Fruit fly (Drosophila melanogaster) whole organism, prepupa: Measurements from ENCODE around the gene Grx1.
A peak's percentile ranks its signal among the peaks of the same experiment; 100 is the strongest.

Source experiments
- Blimp-1 ChIP-seq: fragments of 200-800 bp; sonication (Bioruptor generic); optimal IDR thresholded peaks from 3 replicates; lab custom pipeline; 2017; ENCODE audit warnings: missing biosample characterization, missing genetic modification characterization, mild to moderate bottlenecking, moderate library complexity, missing genetic modification reagents
- CG10631 ChIP-seq: fragments of 200-800 bp; sonication (Bioruptor generic); optimal IDR thresholded peaks from 2 replicates; lab custom pipeline; 2016; ENCODE audit warnings: missing biosample characterization, missing genetic modification characterization
- CG10669 ChIP-seq: fragments of 200-800 bp; sonication (Bioruptor generic); optimal IDR thresholded peaks from 3 replicates; lab custom pipeline; 2018; ENCODE audit warnings: missing biosample characterization, mild to moderate bottlenecking, missing genetic modification characterization, moderate library complexity
- CG11762 ChIP-seq: fragments of 200-800 bp; sonication (Bioruptor generic); optimal IDR thresholded peaks from 3 replicates; lab custom pipeline; 2016; ENCODE audit warnings: missing biosample characterization, missing genetic modification characterization; ENCODE audit not compliant: insufficient read depth
- CG11902 ChIP-seq: fragments of 200-800 bp; sonication (Bioruptor generic); optimal IDR thresholded peaks from 3 replicates; lab custom pipeline; 2016; ENCODE audit warnings: missing biosample characterization, missing genetic modification characterization
- CG15336 ChIP-seq: fragments of 200-800 bp; sonication (Bioruptor generic); IDR thresholded peaks from 2 replicates; pipeline ENCODE4 v1.3.6; 2022; ENCODE audit warnings: missing biosample characterization, missing genetic modification characterization
- CG31627 ChIP-seq: fragments of 200-800 bp; sonication (Bioruptor generic); optimal IDR thresholded peaks from 3 replicates; lab custom pipeline; 2016; ENCODE audit warnings: missing biosample characterization, missing genetic modification characterization
- CG32006 ChIP-seq: fragments of 200-800 bp; sonication (Bioruptor generic); optimal IDR thresholded peaks from 3 replicates; lab custom pipeline; 2017; ENCODE audit warnings: missing biosample characterization, mild to moderate bottlenecking, missing genetic modification characterization
- CG34406 ChIP-seq: fragments of 200-800 bp; sonication (Bioruptor generic); optimal IDR thresholded peaks from 3 replicates; lab custom pipeline; 2016; ENCODE audit warnings: missing biosample characterization, missing genetic modification characterization
- CG4318 ChIP-seq: fragments of 200-800 bp; sonication (Bioruptor generic); optimal IDR thresholded peaks from 3 replicates; lab custom pipeline; 2017; ENCODE audit warnings: missing biosample characterization, mild to moderate bottlenecking, missing genetic modification characterization
- CG6163 ChIP-seq: fragments of 200-800 bp; sonication (Bioruptor generic); IDR thresholded peaks from 3 replicates; pipeline ENCODE4 v1.3.6; 2022; ENCODE audit warnings: missing biosample characterization, missing genetic modification characterization
- CG6792 ChIP-seq: fragments of 200-800 bp; sonication (Bioruptor generic); optimal IDR thresholded peaks from 3 replicates; lab custom pipeline; 2016; ENCODE audit warnings: missing biosample characterization, missing genetic modification characterization
- CG8119 ChIP-seq: fragments of 200-800 bp; sonication (Bioruptor generic); IDR thresholded peaks from 3 replicates; pipeline ENCODE4 v1.3.6; 2022; ENCODE audit warnings: missing biosample characterization, missing genetic modification characterization
- CG8319 ChIP-seq: fragments of 200-800 bp; sonication (Bioruptor generic); optimal IDR thresholded peaks from 3 replicates; lab custom pipeline; 2016; ENCODE audit warnings: missing biosample characterization, missing genetic modification characterization
- Eip75B ChIP-seq: fragments of 200-800 bp; sonication (Bioruptor generic); optimal IDR thresholded peaks from 3 replicates; lab custom pipeline; 2016; ENCODE audit warnings: missing biosample characterization, missing genetic modification characterization
- Eip78C ChIP-seq: fragments of 200-800 bp; sonication (Bioruptor generic); peaks from one replicate; lab custom pipeline; 2016; ENCODE audit warnings: missing biosample characterization, missing genetic modification characterization
- Eip93F ChIP-seq: fragments of 200-800 bp; sonication (Bioruptor generic); optimal IDR thresholded peaks from 2 replicates; lab custom pipeline; 2016; ENCODE audit warnings: missing biosample characterization, mild to moderate bottlenecking, missing genetic modification characterization
- Ets21C ChIP-seq: fragments of 200-800 bp; sonication (Bioruptor generic); optimal IDR thresholded peaks from 3 replicates; lab custom pipeline; 2016; ENCODE audit warnings: missing biosample characterization, missing genetic modification characterization
- Ets96B ChIP-seq: fragments of 200-800 bp; optimal IDR thresholded peaks from 2 replicates; lab custom pipeline; 2019; ENCODE audit warnings: missing biosample characterization, mild to moderate bottlenecking, missing genetic modification characterization, moderate library complexity
- Hr38 ChIP-seq: sonication (Bioruptor generic); optimal IDR thresholded peaks from 2 replicates; lab custom pipeline; 2016; ENCODE audit warnings: missing biosample characterization, missing genetic modification characterization
- Hr39 ChIP-seq: fragments of 200-800 bp; sonication (Bioruptor generic); optimal IDR thresholded peaks from 2 replicates; lab custom pipeline; 2016; ENCODE audit warnings: missing biosample characterization, missing genetic modification characterization
- Hr4 ChIP-seq: fragments of 200-800 bp; sonication (Bioruptor generic); optimal IDR thresholded peaks from 3 replicates; lab custom pipeline; 2016; ENCODE audit warnings: missing biosample characterization, missing genetic modification characterization
- Met ChIP-seq: fragments of 200-800 bp; sonication (Bioruptor generic); optimal IDR thresholded peaks from 3 replicates; lab custom pipeline; 2016; ENCODE audit warnings: missing biosample characterization, missing genetic modification characterization
- Smox ChIP-seq: fragments of 200-800 bp; sonication (Bioruptor generic); optimal IDR thresholded peaks from 3 replicates; lab custom pipeline; 2016; ENCODE audit warnings: missing biosample characterization, missing genetic modification characterization
- Sox102F ChIP-seq: fragments of 200-800 bp; sonication (Bioruptor generic); optimal IDR thresholded peaks from 2 replicates; lab custom pipeline; 2016; ENCODE audit warnings: missing biosample characterization, mild to moderate bottlenecking, missing genetic modification characterization
- Sox14 ChIP-seq: fragments of 200-800 bp; sonication (Bioruptor generic); optimal IDR thresholded peaks from 3 replicates; lab custom pipeline; 2016; ENCODE audit warnings: missing biosample characterization, missing genetic modification characterization
- Sox15 ChIP-seq: fragments of 200-800 bp; sonication (Bioruptor generic); optimal IDR thresholded peaks from 3 replicates; lab custom pipeline; 2016; ENCODE audit warnings: missing biosample characterization, missing genetic modification characterization
- achi ChIP-seq: fragments of 200-800 bp; sonication (Bioruptor generic); optimal IDR thresholded peaks from 3 replicates; lab custom pipeline; 2016; ENCODE audit warnings: missing biosample characterization, missing genetic modification characterization
- acj6 ChIP-seq: fragments of 200-800 bp; sonication (Bioruptor generic); optimal IDR thresholded peaks from 3 replicates; lab custom pipeline; 2016; ENCODE audit warnings: missing biosample characterization, missing genetic modification characterization
- dac ChIP-seq: fragments of 200-800 bp; sonication (Bioruptor generic); optimal IDR thresholded peaks from 2 replicates; lab custom pipeline; 2017; ENCODE audit warnings: missing biosample characterization, mild to moderate bottlenecking, missing genetic modification characterization
- dsx ChIP-seq: fragments of 200-800 bp; optimal IDR thresholded peaks from 3 replicates; lab custom pipeline; 2019; ENCODE audit warnings: missing biosample characterization, mild to moderate bottlenecking, missing genetic modification characterization, moderate library complexity; ENCODE audit not compliant: poor library complexity, severe bottlenecking
- esn ChIP-seq: fragments of 200-800 bp; sonication (Bioruptor generic); optimal IDR thresholded peaks from 2 replicates; lab custom pipeline; 2016; ENCODE audit warnings: missing biosample characterization, mild to moderate bottlenecking, missing genetic modification characterization, moderate library complexity
- fd59A ChIP-seq: fragments of 200-800 bp; sonication (Bioruptor generic); optimal IDR thresholded peaks from 2 replicates; lab custom pipeline; 2017; ENCODE audit warnings: missing biosample characterization, mild to moderate bottlenecking, missing genetic modification characterization, missing genetic modification reagents
- fd85E ChIP-seq: fragments of 200-800 bp; sonication (Bioruptor generic); optimal IDR thresholded peaks from 3 replicates; lab custom pipeline; 2016; ENCODE audit warnings: missing biosample characterization, missing genetic modification characterization
- fkh ChIP-seq: fragments of 200-800 bp; sonication (Bioruptor generic); optimal IDR thresholded peaks from 3 replicates; lab custom pipeline; 2017; ENCODE audit warnings: missing biosample characterization, mild to moderate bottlenecking, missing genetic modification characterization, moderate library complexity
- lz ChIP-seq: fragments of 200-800 bp; sonication (Bioruptor generic); optimal IDR thresholded peaks from 3 replicates; lab custom pipeline; 2016; ENCODE audit warnings: missing biosample characterization, missing genetic modification characterization
- net ChIP-seq: fragments of 200-800 bp; sonication (Bioruptor generic); optimal IDR thresholded peaks from 3 replicates; lab custom pipeline; 2016; ENCODE audit warnings: missing biosample characterization, missing genetic modification characterization
- pdm3 ChIP-seq: fragments of 200-800 bp; sonication (Bioruptor generic); optimal IDR thresholded peaks from 3 replicates; lab custom pipeline; 2016; ENCODE audit warnings: missing biosample characterization, missing genetic modification characterization
- spab ChIP-seq: fragments of 200-800 bp; sonication (Bioruptor generic); optimal IDR thresholded peaks from 2 replicates; lab custom pipeline; 2017; ENCODE audit warnings: missing biosample characterization, mild to moderate bottlenecking, missing genetic modification characterization, missing genetic modification reagents
- vri ChIP-seq: fragments of 200-800 bp; sonication (Bioruptor generic); optimal IDR thresholded peaks from 3 replicates; lab custom pipeline; 2016; ENCODE audit warnings: missing biosample characterization, mild to moderate bottlenecking, missing genetic modification characterization

The Grx1 gene

dm6 chr3L:18848436-18848835 lies 20.6 kb upstream of the Grx1 start (continued):
- TF ChIP-seq Sox14 (GFP tag; lab: Kevin White, UChicago), result no peak
- TF ChIP-seq net (GFP tag; lab: Kevin White, UChicago), result no peak
- TF ChIP-seq CG32006 (GFP tag; lab: Kevin White, UChicago), result no peak
- TF ChIP-seq acj6, result peak; percentile 25
- TF ChIP-seq CG10669, result no peak
- TF ChIP-seq Eip75B (GFP tag; lab: Kevin White, UChicago), result peak; percentile 44
- TF ChIP-seq CG15336 (GFP tag; lab: Robert Waterston, UW), result no peak
- no peak for TF ChIP-seq Sox102F (GFP tag; lab: Kevin White, UChicago)
- TF ChIP-seq dac (GFP tag; lab: Kevin White, UChicago), result no peak
- no peak for TF ChIP-seq Sox15 (GFP tag; lab: Kevin White, UChicago)

- TF ChIP-seq CG8319 (GFP tag; lab: Kevin White, UChicago), result no peak
- TF ChIP-seq CG4318, result no peak
- TF ChIP-seq fkh (GFP tag; lab: Kevin White, UChicago), result no peak
- no peak for TF ChIP-seq CG32006 (GFP tag; lab: Kevin White, UChicago)
- TF ChIP-seq CG6163, result no peak
- no peak for TF ChIP-seq Hr39
- no peak for TF ChIP-seq Smox
- TF ChIP-seq CG11902 (GFP tag; lab: Kevin White, UChicago), result no peak
- TF ChIP-seq fd59A (GFP tag; lab: Kevin White, UChicago), result no peak
- TF ChIP-seq Met, result no peak
- TF ChIP-seq CG8119 (GFP tag; lab: Robert Waterston, UW), result no peak
- no peak for TF ChIP-seq dsx (GFP tag; lab: Kevin White, UChicago)
- TF ChIP-seq esn (GFP tag; lab: Kevin White, UChicago), result no peak
- no peak for TF ChIP-seq Ets96B (tag; lab: Kevin White, UChicago)
- no peak for TF ChIP-seq net (GFP tag; lab: Kevin White, UChicago)
- TF ChIP-seq CG6792, result no peak
- no peak for TF ChIP-seq CG31627 (GFP tag; lab: Kevin White, UChicago)
- no peak for TF ChIP-seq pdm3 (GFP tag; lab: Kevin White, UChicago)
- no peak for TF ChIP-seq vri (GFP tag; lab: Kevin White, UChicago)
These were observed 16.8 kb upstream of the Grx1 start for dm6 chr3L:18852223-18852622.

dm6 chr3L:18853439-18853838 lies 15.6 kb upstream of the Grx1 start:
- TF ChIP-seq dac (GFP tag; lab: Kevin White, UChicago), result no peak
- no peak for TF ChIP-seq spab (GFP tag; lab: Kevin White, UChicago)
- TF ChIP-seq, all 60 proteins: peak for 0

- no peak for TF ChIP-seq Blimp-1 (GFP tag; lab: Kevin White, UChicago)
- TF ChIP-seq spab (GFP tag; lab: Kevin White, UChicago), result no peak
- TF ChIP-seq pdm3 (GFP tag; lab: Kevin White, UChicago), result no peak
- TF ChIP-seq CG4318, result no peak
- TF ChIP-seq Hr38 (GFP tag; lab: Kevin White, UChicago), result no peak
- TF ChIP-seq CG10631 (GFP tag; lab: Kevin White, UChicago), result no peak
These were observed 14.6 kb upstream of the Grx1 start for dm6 chr3L:18854412-18854811.

dm6 chr3L:18860467-18860866 lies 8.6 kb upstream of the Grx1 start:
- TF ChIP-seq achi, result no peak
- TF ChIP-seq fd85E (GFP tag; lab: Kevin White, UChicago), result no peak
- no peak for TF ChIP-seq CG4318
- TF ChIP-seq CG34406 (GFP tag; lab: Kevin White, UChicago), result no peak
- no peak for TF ChIP-seq Blimp-1 (GFP tag; lab: Kevin White, UChicago)
- TF ChIP-seq Eip93F (GFP tag; lab: Kevin White, UChicago), result no peak
- no peak for TF ChIP-seq lz (GFP tag; lab: Kevin White, UChicago)
- TF ChIP-seq CG31627 (GFP tag; lab: Kevin White, UChicago), result no peak
- TF ChIP-seq Hr4 (GFP tag; lab: Kevin White, UChicago), result no peak
- TF ChIP-seq CG11902 (GFP tag; lab: Kevin White, UChicago), result no peak
- TF ChIP-seq esn (GFP tag; lab: Kevin White, UChicago), result no peak
- no peak for TF ChIP-seq Eip78C (GFP tag; lab: Kevin White, UChicago)
- TF ChIP-seq dsx (GFP tag; lab: Kevin White, UChicago), result no peak
- TF ChIP-seq Ets21C (GFP tag; lab: Kevin White, UChicago), result no peak
- no peak for TF ChIP-seq CG11762 (GFP tag; lab: Kevin White, UChicago)
- TF ChIP-seq, all 60 proteins: peak for 0
